Fruit fly (Drosophila melanogaster) S2 (cell line): ENCODE results near the gene CG6443.

ENCODE experiments used
- CG8478 ChIP-seq: fragments of >200 bp; optimal IDR thresholded peaks from 2 replicates; lab custom pipeline; 2018
- CTCF ChIP-seq, 2 experiments: fragments of >200 bp; optimal IDR thresholded peaks; 2 replicates each; lab custom pipeline; 2018

DNA sequence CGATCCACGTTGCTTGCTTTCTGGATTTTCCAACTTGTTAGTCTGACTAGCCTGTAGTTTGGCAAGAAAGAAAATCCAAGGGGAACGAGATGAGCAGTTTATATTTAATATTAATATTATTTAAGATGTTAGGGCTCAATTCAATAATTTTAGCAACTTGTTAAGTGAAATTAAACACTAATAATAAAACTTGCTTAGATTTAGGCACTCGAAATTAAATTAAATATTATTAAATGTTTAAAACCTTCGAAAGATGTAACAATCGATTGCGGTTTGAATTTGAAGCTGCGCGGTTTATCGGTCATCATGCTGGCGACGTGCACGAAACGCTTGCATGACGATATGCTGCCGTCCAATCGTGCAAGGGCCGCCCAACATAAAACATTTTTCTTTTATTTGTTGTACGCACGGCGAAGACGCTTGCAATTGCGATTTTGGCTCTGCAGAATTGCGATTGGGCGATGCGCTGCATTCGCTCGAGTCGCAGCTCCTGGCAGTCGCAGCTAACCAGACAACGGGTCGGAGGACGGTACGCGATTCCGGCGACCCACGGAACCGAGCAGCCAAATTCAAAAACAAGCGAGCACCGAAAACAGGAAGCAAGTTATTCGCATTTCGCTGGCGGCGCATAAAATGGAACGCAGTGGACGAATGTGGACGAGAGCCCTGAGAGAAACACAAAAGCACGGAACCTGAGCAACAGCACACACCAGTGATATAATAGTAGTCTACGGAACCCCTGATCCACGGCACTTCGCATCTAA lies 8.4 kb downstream of the CG6443 start, which contains the start of the genes Vha16-5 and CG12299:
- no peak for TF ChIP-seq CG8478 (lab: Kevin White, UChicago)
- TF ChIP-seq CTCF (optimal IDR thresholded peaks at IDR 0.05; lab: Kevin White, UChicago): no peak
